Worm (Caenorhabditis elegans): Measurements from ENCODE around the gene W02D7.12.
A peak's percentile ranks its signal among the peaks of the same experiment; 100 is the strongest.

The W02D7.12 gene

ce11 chrV:8348959-8349389 is 37.7 kb downstream of the W02D7.12 start (continued):
- TF ChIP-seq nfya-1 (tag; optimal IDR thresholded peaks at IDR 0.05; ENCODE audit: insufficient read depth): peak; percentile 94
- TF ChIP-seq hmg-11 (tag; optimal IDR thresholded peaks at IDR 0.05): peak; percentile 78
- TF ChIP-seq egl-27 (tag; optimal IDR thresholded peaks at IDR 0.05): peak; percentile 63

ce11 chrV:8349950-8350349 is 38.6 kb downstream of the W02D7.12 start:
- no peak for TF ChIP-seq egl-5 (tag; optimal IDR thresholded peaks at IDR 0.05)
- no peak for TF ChIP-seq ceh-9 (tag; optimal IDR thresholded peaks at IDR 0.05)
- TF ChIP-seq nhr-77 (tag; optimal IDR thresholded peaks at IDR 0.05): no peak
- no peak for TF ChIP-seq lin-39 (tag; optimal IDR thresholded peaks at IDR 0.05)
- no peak for TF ChIP-seq ceh-28 (tag; optimal IDR thresholded peaks at IDR 0.05)
- no peak for TF ChIP-seq nhr-23 (tag; optimal IDR thresholded peaks at IDR 0.05)
- no peak for TF ChIP-seq nhr-12 (tag; optimal IDR thresholded peaks at IDR 0.05)
- no peak for TF ChIP-seq nhr-67 (tag; optimal IDR thresholded peaks at IDR 0.05)
- TF ChIP-seq unc-39 (tag; optimal IDR thresholded peaks at IDR 0.05): no peak
- no peak for TF ChIP-seq nhr-25 (tag; optimal IDR thresholded peaks at IDR 0.05)
- no peak for TF ChIP-seq mdl-1 (tag; optimal IDR thresholded peaks at IDR 0.05)
- no peak for TF ChIP-seq ceh-82 (tag; optimal IDR thresholded peaks at IDR 0.05)
- no peak for TF ChIP-seq nhr-76 (tag; optimal IDR thresholded peaks at IDR 0.05)
- TF ChIP-seq ZK546.5 (tag; optimal IDR thresholded peaks at IDR 0.05): no peak
- TF ChIP-seq ztf-4 (tag; optimal IDR thresholded peaks at IDR 0.05): no peak
- no peak for TF ChIP-seq elt-3 (tag; optimal IDR thresholded peaks at IDR 0.05)
- TF ChIP-seq ceh-16 (tag; optimal IDR thresholded peaks at IDR 0.05): no peak
- TF ChIP-seq mml-1 (tag; optimal IDR thresholded peaks at IDR 0.05): no peak
- no peak for TF ChIP-seq nhr-28 (tag; optimal IDR thresholded peaks at IDR 0.05)

ce11 chrV:8351371-8351770 is 40.1 kb downstream of the W02D7.12 start, which contains the start of gene srsx-22:
Gene srsx-22, plus strand, starts transcription at chrV:8351671.
- no peak for TF ChIP-seq nhr-25 (tag; optimal IDR thresholded peaks at IDR 0.05)
- TF ChIP-seq eor-1 (tag; optimal IDR thresholded peaks at IDR 0.05): no peak
- no peak for TF ChIP-seq nhr-28 (tag; optimal IDR thresholded peaks at IDR 0.05)
- no peak for TF ChIP-seq R02D3.7 (tag; optimal IDR thresholded peaks at IDR 0.05)

ce11 chrV:8355435-8356212 is 44.3 kb downstream of the W02D7.12 start, which contains the start of gene mom-2:
Gene mom-2, plus strand, starts transcription at chrV:8355988.
- TF ChIP-seq ceh-28 (tag; optimal IDR thresholded peaks at IDR 0.05): no peak
- no peak for TF ChIP-seq ceh-82 (tag; optimal IDR thresholded peaks at IDR 0.05)
- TF ChIP-seq ama-1 (optimal IDR thresholded peaks at IDR 0.05): no peak
- no peak for TF ChIP-seq ceh-9 (tag; optimal IDR thresholded peaks at IDR 0.05)
- no peak for TF ChIP-seq tbx-2 (tag; optimal IDR thresholded peaks at IDR 0.05)
- no peak for TF ChIP-seq nhr-43 (tag; optimal IDR thresholded peaks at IDR 0.05; ENCODE audit: poor library complexity, severe bottlenecking)
- no peak for TF ChIP-seq jun-1 (tag; optimal IDR thresholded peaks at IDR 0.05)
- no peak for TF ChIP-seq skn-1 (tag; optimal IDR thresholded peaks at IDR 0.05)
- TF ChIP-seq aly-2 (tag; optimal IDR thresholded peaks at IDR 0.05): no peak
- no peak for TF ChIP-seq mml-1 (tag; optimal IDR thresholded peaks at IDR 0.05)
- TF ChIP-seq eor-1 (tag; optimal IDR thresholded peaks at IDR 0.05): no peak
- no peak for TF ChIP-seq R02D3.7 (tag; optimal IDR thresholded peaks at IDR 0.05)
- no peak for TF ChIP-seq ceh-16 (tag; optimal IDR thresholded peaks at IDR 0.05)
- TF ChIP-seq nhr-11 (tag; optimal IDR thresholded peaks at IDR 0.05): no peak
- TF ChIP-seq ztf-11 (tag; optimal IDR thresholded peaks at IDR 0.05): no peak

- TF ChIP-seq ceh-82 (tag; optimal IDR thresholded peaks at IDR 0.05) (no peak), nhr-77 (tag; optimal IDR thresholded peaks at IDR 0.05) (no peak), daf-12 (tag; optimal IDR thresholded peaks at IDR 0.05) (no peak), ceh-28 (tag; optimal IDR thresholded peaks at IDR 0.05) (no peak), nhr-67 (tag; optimal IDR thresholded peaks at IDR 0.05) (no peak), nhr-23 (tag; optimal IDR thresholded peaks at IDR 0.05) (no peak), ceh-16 (tag; optimal IDR thresholded peaks at IDR 0.05) (no peak), zag-1 (tag; optimal IDR thresholded peaks at IDR 0.05) (no peak)
These were observed 46.4 kb downstream of the W02D7.12 start for ce11 chrV:8357756-8358155.

Data from whole organism, L3 larva.